Fruit fly (Drosophila melanogaster) whole organism, embryonic: Measurements from ENCODE around the gene cv-c.

Experiments
- Ada2b ChIP-seq: fragments of 200-800 bp; sonication (Bioruptor generic); IDR thresholded peaks from 2 replicates; pipeline ENCODE4 v1.3.6; 2022; ENCODE audit warnings: missing biosample characterization, missing genetic modification characterization
- CG10565 ChIP-seq: fragments of 200-800 bp; sonication (Bioruptor generic); optimal IDR thresholded peaks from 3 replicates; lab custom pipeline; 2016; ENCODE audit warnings: missing biosample characterization, mild to moderate bottlenecking, missing genetic modification characterization
- CG11456 ChIP-seq: fragments of 200-800 bp; sonication (Bioruptor generic); IDR thresholded peaks from 3 replicates; pipeline ENCODE4 v1.3.6; 2022; ENCODE audit warnings: missing biosample characterization, missing genetic modification characterization
- CG1233 ChIP-seq: fragments of 200-800 bp; sonication (Bioruptor generic); optimal IDR thresholded peaks from 4 replicates; lab custom pipeline; 2018; ENCODE audit warnings: missing biosample characterization, mild to moderate bottlenecking, missing genetic modification characterization
- CG1602 ChIP-seq: fragments of 200-800 bp; sonication (Bioruptor generic); optimal IDR thresholded peaks from 3 replicates; lab custom pipeline; 2016; ENCODE audit warnings: missing biosample characterization, missing genetic modification characterization
- CG16779 ChIP-seq: fragments of 200-800 bp; sonication (Bioruptor generic); IDR thresholded peaks from 2 replicates; pipeline ENCODE4 v1.3.6; 2022; ENCODE audit warnings: missing biosample characterization, missing genetic modification characterization
- CG17361 ChIP-seq: fragments of 200-800 bp; sonication (Bioruptor generic); IDR thresholded peaks from 3 replicates; pipeline ENCODE4 v1.3.6; 2022; ENCODE audit warnings: missing biosample characterization, missing genetic modification characterization
- CG2120 ChIP-seq: fragments of 200-800 bp; sonication (Bioruptor generic); optimal IDR thresholded peaks from 3 replicates; lab custom pipeline; 2016; ENCODE audit warnings: missing biosample characterization, missing genetic modification characterization
- CG30431 ChIP-seq: fragments of 200-800 bp; sonication (Bioruptor generic); optimal IDR thresholded peaks from 2 replicates; lab custom pipeline; 2017; ENCODE audit warnings: missing biosample characterization, missing genetic modification characterization
- CG32532 ChIP-seq: fragments of 200-800 bp; sonication (Bioruptor generic); IDR thresholded peaks from 2 replicates; pipeline ENCODE4 v1.3.6; 2022; ENCODE audit warnings: missing biosample characterization, missing genetic modification characterization
- CG33213 ChIP-seq: fragments of 200-800 bp; sonication (Bioruptor generic); optimal IDR thresholded peaks from 3 replicates; lab custom pipeline; 2016; ENCODE audit warnings: missing biosample characterization, missing genetic modification characterization
- CG3407 ChIP-seq: fragments of 200-800 bp; sonication (Bioruptor generic); optimal IDR thresholded peaks from 2 replicates; lab custom pipeline; 2018; ENCODE audit warnings: missing biosample characterization, mild to moderate bottlenecking, missing genetic modification characterization
- CG4404 ChIP-seq: fragments of 200-800 bp; sonication (Bioruptor generic); IDR thresholded peaks from 2 replicates; pipeline ENCODE4 v1.3.6; 2022; ENCODE audit warnings: missing biosample characterization, missing genetic modification characterization
- CG4424 ChIP-seq: fragments of 200-800 bp; sonication (Bioruptor generic); optimal IDR thresholded peaks from 3 replicates; lab custom pipeline; 2016; ENCODE audit warnings: missing biosample characterization, missing genetic modification characterization
- CG4617 ChIP-seq: fragments of 200-800 bp; sonication (Bioruptor generic); optimal IDR thresholded peaks from 3 replicates; lab custom pipeline; 2016; ENCODE audit warnings: missing biosample characterization, missing genetic modification characterization, borderline replicate concordance
- CG6654 ChIP-seq: fragments of 200-800 bp; sonication (Bioruptor generic); optimal IDR thresholded peaks from 2 replicates; lab custom pipeline; 2017; ENCODE audit warnings: missing biosample characterization, mild to moderate bottlenecking, missing genetic modification characterization
- CG7963 ChIP-seq: fragments of 200-800 bp; sonication (Bioruptor generic); IDR thresholded peaks from 3 replicates; pipeline ENCODE4 v1.3.6; 2022; ENCODE audit warnings: missing biosample characterization, missing genetic modification characterization; ENCODE audit not compliant: partially characterized antibody
- CG8281 ChIP-seq: fragments of 200-800 bp; sonication (Bioruptor generic); optimal IDR thresholded peaks from 2 replicates; lab custom pipeline; 2018; ENCODE audit warnings: missing biosample characterization, mild to moderate bottlenecking, missing genetic modification characterization, moderate library complexity
- CG9215 ChIP-seq: fragments of 200-800 bp; sonication (Bioruptor generic); IDR thresholded peaks from 2 replicates; pipeline ENCODE4 v1.3.6; 2022; ENCODE audit warnings: missing biosample characterization, missing genetic modification characterization
- D19B ChIP-seq: fragments of 200-800 bp; sonication (Bioruptor generic); optimal IDR thresholded peaks from 2 replicates; lab custom pipeline; 2017; ENCODE audit warnings: missing biosample characterization, mild to moderate bottlenecking, missing genetic modification characterization
- Dad ChIP-seq: fragments of 200-800 bp; sonication (Bioruptor generic); optimal IDR thresholded peaks from 3 replicates; lab custom pipeline; 2016; ENCODE audit warnings: missing biosample characterization, missing genetic modification characterization
- HLH3B ChIP-seq: fragments of 200-800 bp; sonication (Bioruptor generic); IDR thresholded peaks from 2 replicates; pipeline ENCODE4 v1.3.6; 2022; ENCODE audit warnings: missing biosample characterization, missing genetic modification characterization
- HLHmδ ChIP-seq: fragments of 200-800 bp; sonication (Bioruptor generic); optimal IDR thresholded peaks from 2 replicates; lab custom pipeline; 2018; ENCODE audit warnings: missing biosample characterization, mild to moderate bottlenecking, missing genetic modification characterization, moderate library complexity
- Hand ChIP-seq: fragments of 200-800 bp; sonication (Bioruptor generic); optimal IDR thresholded peaks from 2 replicates; lab custom pipeline; 2017; ENCODE audit warnings: mild to moderate bottlenecking, missing biosample characterization, missing genetic modification reagents, missing genetic modification characterization
- Hr39 ChIP-seq: fragments of >200 bp; optimal IDR thresholded peaks from 2 replicates; lab custom pipeline; 2017
- Kr ChIP-seq: fragments of 200-800 bp; sonication (Bioruptor generic); optimal IDR thresholded peaks from 2 replicates; lab custom pipeline; 2017; ENCODE audit warnings: missing biosample characterization, mild to moderate bottlenecking, missing genetic modification characterization
- Oli ChIP-seq: fragments of 200-800 bp; sonication (Bioruptor generic); optimal IDR thresholded peaks from 2 replicates; lab custom pipeline; 2018; ENCODE audit warnings: missing biosample characterization, mild to moderate bottlenecking, missing genetic modification characterization, moderate library complexity
- Ptx1 ChIP-seq: fragments of 200-800 bp; sonication (Bioruptor generic); IDR thresholded peaks from 2 replicates; pipeline ENCODE4 v1.3.6; 2022; ENCODE audit warnings: missing biosample characterization, missing genetic modification characterization
- Sox100B ChIP-seq: fragments of 200-800 bp; sonication (Bioruptor generic); optimal IDR thresholded peaks from 3 replicates; lab custom pipeline; 2018; ENCODE audit warnings: missing biosample characterization, mild to moderate bottlenecking, missing genetic modification characterization
- Stat92E ChIP-seq, 3 experiments: fragments of >200 bp in 2 of 3; fragments of 200-800 bp in 1 of 3; sonication (Bioruptor generic) in 1 of 3; optimal IDR thresholded peaks; 2 replicates each; lab custom pipeline; 2017 to 2019; ENCODE audit warnings: missing biosample characterization in 3 of 3, missing genetic modification characterization in 3 of 3, mild to moderate bottlenecking in 1 of 3, moderate library complexity in 1 of 3
- ara ChIP-seq: fragments of 200-800 bp; sonication (Bioruptor generic); IDR thresholded peaks from 2 replicates; pipeline ENCODE4 v1.3.6; 2022; ENCODE audit warnings: missing biosample characterization, missing genetic modification characterization
- ase ChIP-seq: fragments of 200-800 bp; sonication (Bioruptor generic); IDR thresholded peaks from 3 replicates; pipeline ENCODE4 v1.3.6; 2022; ENCODE audit warnings: missing biosample characterization, missing genetic modification characterization
- chif ChIP-seq, 2 experiments: fragments of 200-800 bp; sonication (Bioruptor generic); optimal IDR thresholded peaks; 3 replicates each; lab custom pipeline; 2016; ENCODE audit warnings: missing biosample characterization in 2 of 2, missing genetic modification characterization in 2 of 2
- chinmo ChIP-seq: fragments of 200-800 bp; sonication (Bioruptor generic); IDR thresholded peaks from 4 replicates; pipeline ENCODE4 v1.3.6; 2022; ENCODE audit warnings: missing biosample characterization, missing genetic modification characterization; ENCODE audit not compliant: partially characterized antibody
- corto ChIP-seq: fragments of 200-800 bp; sonication (Bioruptor generic); optimal IDR thresholded peaks from 2 replicates; lab custom pipeline; 2016; ENCODE audit warnings: missing biosample characterization, mild to moderate bottlenecking, missing genetic modification characterization, moderate library complexity
- danr ChIP-seq: fragments of 200-800 bp; sonication (Bioruptor generic); IDR thresholded peaks from 2 replicates; pipeline ENCODE4 v1.3.6; 2022; ENCODE audit warnings: missing biosample characterization, missing genetic modification characterization
- dmrt99B ChIP-seq: fragments of 200-800 bp; sonication (Bioruptor generic); optimal IDR thresholded peaks from 2 replicates; lab custom pipeline; 2018; ENCODE audit warnings: missing biosample characterization, mild to moderate bottlenecking, missing genetic modification characterization, moderate library complexity
- ewg ChIP-seq: fragments of 200-800 bp; sonication (Bioruptor generic); optimal IDR thresholded peaks from 3 replicates; lab custom pipeline; 2017; ENCODE audit warnings: mild to moderate bottlenecking, missing biosample characterization, missing genetic modification reagents, missing genetic modification characterization
- eyg ChIP-seq: fragments of 200-800 bp; sonication (Bioruptor generic); optimal IDR thresholded peaks from 3 replicates; lab custom pipeline; 2016; ENCODE audit warnings: missing biosample characterization, missing genetic modification characterization
- ftz-f1 ChIP-seq: fragments of 200-800 bp; sonication (Bioruptor generic); optimal IDR thresholded peaks from 2 replicates; lab custom pipeline; 2016; ENCODE audit warnings: missing biosample characterization, missing genetic modification characterization
- gsb-n ChIP-seq: fragments of 200-800 bp; sonication (Bioruptor generic); optimal IDR thresholded peaks from 3 replicates; lab custom pipeline; 2018; ENCODE audit warnings: missing biosample characterization, mild to moderate bottlenecking, missing genetic modification characterization
- her ChIP-seq: fragments of 200-800 bp; sonication (Bioruptor generic); optimal IDR thresholded peaks from 2 replicates; lab custom pipeline; 2016; ENCODE audit warnings: missing biosample characterization, missing genetic modification characterization
- mirr ChIP-seq: fragments of 200-800 bp; sonication (Bioruptor generic); optimal IDR thresholded peaks from 3 replicates; lab custom pipeline; 2018; ENCODE audit warnings: missing biosample characterization, mild to moderate bottlenecking, missing genetic modification characterization
- nerfin-2 ChIP-seq: fragments of 200-800 bp; sonication (Bioruptor generic); IDR thresholded peaks from 2 replicates; pipeline ENCODE4 v1.3.6; 2022; ENCODE audit warnings: missing biosample characterization, missing genetic modification characterization; ENCODE audit not compliant: partially characterized antibody
- oc ChIP-seq: fragments of 200-800 bp; sonication (Bioruptor generic); optimal IDR thresholded peaks from 2 replicates; lab custom pipeline; 2018; ENCODE audit warnings: missing biosample characterization, mild to moderate bottlenecking, missing genetic modification characterization, moderate library complexity
- pfk ChIP-seq: fragments of 200-800 bp; sonication (Bioruptor generic); optimal IDR thresholded peaks from 2 replicates; lab custom pipeline; 2018; ENCODE audit warnings: missing biosample characterization, mild to moderate bottlenecking, missing genetic modification characterization, moderate library complexity
- shn ChIP-seq: fragments of 200-800 bp; sonication (Bioruptor generic); optimal IDR thresholded peaks from 3 replicates; lab custom pipeline; 2016; ENCODE audit warnings: missing biosample characterization, missing genetic modification characterization
- sisA ChIP-seq: fragments of 200-800 bp; sonication (Bioruptor generic); IDR thresholded peaks from 2 replicates; pipeline ENCODE4 v1.3.6; 2022; ENCODE audit warnings: missing biosample characterization, missing genetic modification characterization
- sob ChIP-seq: fragments of 200-800 bp; sonication (Bioruptor generic); IDR thresholded peaks from 2 replicates; pipeline ENCODE4 v1.3.6; 2022; ENCODE audit warnings: missing biosample characterization, missing genetic modification characterization
- stwl ChIP-seq: fragments of 200-800 bp; sonication (Bioruptor generic); optimal IDR thresholded peaks from 3 replicates; lab custom pipeline; 2018; ENCODE audit warnings: missing biosample characterization, mild to moderate bottlenecking, missing genetic modification characterization, moderate library complexity
- tup ChIP-seq: fragments of 200-800 bp; sonication (Bioruptor generic); optimal IDR thresholded peaks from 2 replicates; lab custom pipeline; 2016; ENCODE audit warnings: missing biosample characterization, mild to moderate bottlenecking, missing genetic modification characterization, moderate library complexity
- vvl ChIP-seq: fragments of 200-800 bp; sonication (Bioruptor generic); IDR thresholded peaks from 2 replicates; pipeline ENCODE4 v1.3.6; 2022; ENCODE audit warnings: missing biosample characterization, missing genetic modification characterization

cv-c gene

dm6 chr3R:14357405-14357804 lies 124.1 kb downstream of the cv-c start (continued):
- 0 out of 2 replicates have a peak, but pooled peaks have one; percentile 15 for TF ChIP-seq CG32532
- no peak for TF ChIP-seq D19B
- no peak for TF ChIP-seq CG8281
- TF ChIP-seq Ada2b = 0 out of 2 replicates have a peak, but pooled peaks have one; percentile 47
- no peak for TF ChIP-seq CG3407 (GFP tag; lab: Kevin White, UChicago)
- peak; percentile 45; the same call in 1 of the 2 replicates for TF ChIP-seq sob (GFP tag; lab: Robert Waterston, UW)
- no peak for TF ChIP-seq Stat92E (GFP tag; optimal IDR thresholded peaks at IDR 0.05; lab: Kevin White, UChicago)
- TF ChIP-seq CG4404 (GFP tag; lab: Robert Waterston, UW) = peak; percentile 62
- no peak for TF ChIP-seq eyg (GFP tag; lab: Kevin White, UChicago)
- TF ChIP-seq CG30431 (GFP tag; lab: Kevin White, UChicago) = peak; percentile 24
- peak; percentile 25 for TF ChIP-seq CG4424
- peak; percentile 25 for TF ChIP-seq CG1602
- TF ChIP-seq her (GFP tag; lab: Kevin White, UChicago) = no peak
- no peak for TF ChIP-seq CG6654
- no peak for TF ChIP-seq ewg
- TF ChIP-seq HLH3B (GFP tag; lab: Robert Waterston, UW) = peak; percentile 46
- peak; percentile 47 for TF ChIP-seq CG2120 (GFP tag; lab: Kevin White, UChicago)
- TF ChIP-seq vvl (GFP tag; lab: Robert Waterston, UW) = peak; percentile 79
- TF ChIP-seq Hr39 (lab: Kevin White, UChicago) = no peak
- TF ChIP-seq mirr = no peak
- TF ChIP-seq chinmo (GFP tag; lab: Robert Waterston, UW) = no peak
- no peak for TF ChIP-seq CG16779
- TF ChIP-seq shn (GFP tag; lab: Kevin White, UChicago) = no peak
- TF ChIP-seq chif (GFP tag; optimal IDR thresholded peaks at IDR 0.05; lab: Kevin White, UChicago) = peak in 1 of 2 experiments; percentile 28
- TF ChIP-seq CG33213 (GFP tag; lab: Kevin White, UChicago) = no peak
- TF ChIP-seq CG4617 (GFP tag; lab: Kevin White, UChicago) = no peak
- peak; percentile 34 for TF ChIP-seq CG1233
- TF ChIP-seq CG11456 (GFP tag; lab: Robert Waterston, UW) = peak; percentile 64; the same call in 1 of the 3 replicates

- TF ChIP-seq HLHmδ (GFP tag; lab: Kevin White, UChicago) = no peak
- TF ChIP-seq sisA (GFP tag; lab: Robert Waterston, UW) = peak; percentile 56
- no peak for TF ChIP-seq ftz-f1 (GFP tag; lab: Kevin White, UChicago)
- peak; percentile 14 to 30 for TF ChIP-seq chif (GFP tag; optimal IDR thresholded peaks at IDR 0.05; lab: Kevin White, UChicago)
- no peak for TF ChIP-seq CG7963 (GFP tag; lab: Robert Waterston, UW)
- TF ChIP-seq CG9215 (GFP tag; lab: Robert Waterston, UW) = no peak
- TF ChIP-seq Oli (tag; lab: Kevin White, UChicago) = peak; percentile 21
- no peak for TF ChIP-seq oc (tag; lab: Kevin White, UChicago)
- TF ChIP-seq ase (GFP tag; lab: Robert Waterston, UW) = no peak
- no peak for TF ChIP-seq corto (GFP tag; lab: Kevin White, UChicago)
- TF ChIP-seq Ptx1 = peak; percentile 54
- TF ChIP-seq CG10565 (GFP tag; lab: Kevin White, UChicago) = no peak
- TF ChIP-seq gsb-n (tag; lab: Kevin White, UChicago) = no peak
- TF ChIP-seq Dad (GFP tag; lab: Kevin White, UChicago) = no peak
- TF ChIP-seq danr (GFP tag; lab: Robert Waterston, UW) = no peak
- TF ChIP-seq CG11456 (GFP tag; lab: Robert Waterston, UW) = peak; percentile 61; the same call in 1 of the 3 replicates
- peak; percentile 44 for TF ChIP-seq dmrt99B (tag; lab: Kevin White, UChicago)
- no peak for TF ChIP-seq Kr (GFP tag; lab: Kevin White, UChicago)
- no peak for TF ChIP-seq pfk (GFP tag; lab: Kevin White, UChicago)
- TF ChIP-seq CG17361 (GFP tag; lab: Robert Waterston, UW) = no peak
- no peak for TF ChIP-seq Sox100B (GFP tag; lab: Kevin White, UChicago)
- TF ChIP-seq mirr = no peak
- TF ChIP-seq stwl (tag; lab: Kevin White, UChicago) = no peak
- TF ChIP-seq tup (GFP tag; lab: Kevin White, UChicago) = no peak
- TF ChIP-seq nerfin-2 (GFP tag; lab: Robert Waterston, UW) = no peak
- peak; percentile 29; the same call in 1 of the 2 replicates for TF ChIP-seq ara (GFP tag; lab: Robert Waterston, UW)
- TF ChIP-seq Hand (GFP tag; lab: Kevin White, UChicago) = no peak
These were observed 124.9 kb downstream of the cv-c start for dm6 chr3R:14356619-14357018.
